Fruit fly (Drosophila melanogaster) whole organism, embryonic: ENCODE data around the gene Vm26Aa.

Source experiments
- Awh ChIP-seq: fragments of 200-800 bp; sonication (Bioruptor generic); IDR thresholded peaks from 2 replicates; pipeline ENCODE4, ENCODE4 v1.3.6; 2022; ENCODE audit warnings: missing biosample characterization, missing genetic modification characterization
- Blimp-1 ChIP-seq: fragments of 200-800 bp; sonication (Bioruptor generic); optimal IDR thresholded peaks from 3 replicates; lab custom pipeline; 2018; ENCODE audit warnings: missing biosample characterization, missing genetic modification characterization, mild to moderate bottlenecking, moderate library complexity, missing genetic modification reagents
- CG10267 ChIP-seq: fragments of 200-800 bp; sonication (Bioruptor generic); optimal IDR thresholded peaks from 2 replicates; lab custom pipeline; 2018; ENCODE audit warnings: missing biosample characterization, mild to moderate bottlenecking, missing genetic modification characterization, moderate library complexity
- CG10462 ChIP-seq: fragments of 200-800 bp; sonication (Bioruptor generic); optimal IDR thresholded peaks from 2 replicates; lab custom pipeline; 2016; ENCODE audit warnings: missing biosample characterization, missing genetic modification characterization
- CG10543 ChIP-seq: fragments of 200-800 bp; sonication (Bioruptor generic); optimal IDR thresholded peaks from 3 replicates; lab custom pipeline; 2017; ENCODE audit warnings: missing biosample characterization, mild to moderate bottlenecking, missing genetic modification characterization, moderate library complexity
- CG14860 ChIP-seq: fragments of 200-800 bp; sonication (Bioruptor generic); IDR thresholded peaks from 3 replicates; pipeline ENCODE4 v1.3.6; 2022; ENCODE audit warnings: missing biosample characterization, missing genetic modification characterization; ENCODE audit not compliant: partially characterized antibody
- CG15269 ChIP-seq: fragments of 200-800 bp; sonication (Bioruptor generic); optimal IDR thresholded peaks from 2 replicates; lab custom pipeline; 2018; ENCODE audit warnings: missing biosample characterization, mild to moderate bottlenecking, missing genetic modification characterization, moderate library complexity
- CG1529 ChIP-seq: fragments of 200-800 bp; sonication (Bioruptor generic); optimal IDR thresholded peaks from 3 replicates; lab custom pipeline; 2018; ENCODE audit warnings: missing biosample characterization, missing genetic modification characterization
- CG17361 ChIP-seq: fragments of 200-800 bp; sonication (Bioruptor generic); IDR thresholded peaks from 3 replicates; pipeline ENCODE4 v1.3.6; 2022; ENCODE audit warnings: missing biosample characterization, missing genetic modification characterization
- CG1792 ChIP-seq: fragments of 200-800 bp; sonication (Bioruptor generic); optimal IDR thresholded peaks from 2 replicates; lab custom pipeline; 2016; ENCODE audit warnings: missing biosample characterization, missing genetic modification characterization
- CG18764 ChIP-seq: fragments of 200-800 bp; sonication (Bioruptor generic); optimal IDR thresholded peaks from 3 replicates; lab custom pipeline; 2016; ENCODE audit warnings: missing biosample characterization, missing genetic modification characterization
- CG30020 ChIP-seq: fragments of 200-800 bp; optimal IDR thresholded peaks from 2 replicates; lab custom pipeline; 2019; ENCODE audit warnings: missing biosample characterization, mild to moderate bottlenecking, missing genetic modification characterization, moderate library complexity
- CG32532 ChIP-seq: fragments of 200-800 bp; sonication (Bioruptor generic); IDR thresholded peaks from 2 replicates; pipeline ENCODE4 v1.3.6; 2022; ENCODE audit warnings: missing biosample characterization, missing genetic modification characterization
- CG3847 ChIP-seq: fragments of 200-800 bp; sonication (Bioruptor generic); IDR thresholded peaks from 2 replicates; pipeline ENCODE4 v1.3.6; 2022; ENCODE audit warnings: missing biosample characterization, missing genetic modification characterization
- CG5180 ChIP-seq: fragments of 200-800 bp; sonication (Bioruptor generic); optimal IDR thresholded peaks from 3 replicates; lab custom pipeline; 2017; ENCODE audit warnings: missing biosample characterization, missing genetic modification characterization, mild to moderate bottlenecking, moderate library complexity, missing genetic modification reagents
- CG6683 ChIP-seq: fragments of 200-800 bp; sonication (Bioruptor generic); optimal IDR thresholded peaks from 2 replicates; lab custom pipeline; 2017; ENCODE audit warnings: missing biosample characterization, mild to moderate bottlenecking, missing genetic modification characterization, missing genetic modification reagents
- CG6689 ChIP-seq: fragments of 200-800 bp; sonication (Bioruptor generic); IDR thresholded peaks from 2 replicates; pipeline ENCODE4 v1.3.6; 2022; ENCODE audit warnings: missing biosample characterization, missing genetic modification characterization
- CG7357 ChIP-seq: fragments of 200-800 bp; sonication (Bioruptor generic); IDR thresholded peaks from 3 replicates; pipeline ENCODE4 v1.3.6; 2022; ENCODE audit warnings: missing biosample characterization, missing genetic modification characterization
- Camta ChIP-seq: fragments of 200-800 bp; sonication (Bioruptor generic); optimal IDR thresholded peaks from 2 replicates; lab custom pipeline; 2016; ENCODE audit warnings: missing biosample characterization, missing genetic modification characterization
- E2f2 ChIP-seq: fragments of 200-800 bp; sonication (Bioruptor generic); IDR thresholded peaks from 2 replicates; pipeline ENCODE4 v1.3.6; 2022; ENCODE audit warnings: missing biosample characterization, missing genetic modification characterization
- ERR ChIP-seq: fragments of 200-800 bp; sonication (Bioruptor generic); optimal IDR thresholded peaks from 2 replicates; lab custom pipeline; 2016; ENCODE audit warnings: missing biosample characterization, missing genetic modification characterization
- Hmr ChIP-seq: fragments of 200-800 bp; sonication (Bioruptor generic); optimal IDR thresholded peaks from 3 replicates; lab custom pipeline; 2017; ENCODE audit warnings: mild to moderate bottlenecking, missing biosample characterization, missing genetic modification reagents, missing genetic modification characterization
- Lhr ChIP-seq: fragments of 200-800 bp; sonication (Bioruptor generic); optimal IDR thresholded peaks from 3 replicates; lab custom pipeline; 2017; ENCODE audit warnings: mild to moderate bottlenecking, missing biosample characterization, missing genetic modification reagents, missing genetic modification characterization
- MBD-R2 ChIP-seq: fragments of 200-800 bp; sonication (Bioruptor generic); IDR thresholded peaks from 2 replicates; pipeline ENCODE4 v1.3.6; 2022; ENCODE audit warnings: missing biosample characterization, missing genetic modification characterization
- Mes4 ChIP-seq: fragments of 200-800 bp; sonication (Bioruptor generic); optimal IDR thresholded peaks from 2 replicates; lab custom pipeline; 2016; ENCODE audit warnings: missing biosample characterization, missing genetic modification characterization
- NC2α ChIP-seq: fragments of 200-800 bp; sonication (Bioruptor generic); optimal IDR thresholded peaks from 2 replicates; lab custom pipeline; 2016; ENCODE audit warnings: missing biosample characterization, missing genetic modification characterization
- Ravus ChIP-seq: fragments of 200-800 bp; sonication (Bioruptor generic); IDR thresholded peaks from 2 replicates; pipeline ENCODE4 v1.3.6; 2022; ENCODE audit warnings: missing biosample characterization, missing genetic modification characterization
- Trl ChIP-seq, 3 experiments: fragments of >200 bp in 2 of 3; fragments of 200-800 bp in 1 of 3; sonication (Bioruptor generic) in 1 of 3; optimal IDR thresholded peaks; 2 replicates in 1 of 3; 3 replicates in 2 of 3; lab custom pipeline; 2016 to 2017; ENCODE audit warnings: missing biosample characterization in 1 of 3, missing genetic modification characterization in 1 of 3
- YL-1 ChIP-seq: fragments of 200-800 bp; sonication (Bioruptor generic); optimal IDR thresholded peaks from 3 replicates; lab custom pipeline; 2017; ENCODE audit warnings: missing biosample characterization, mild to moderate bottlenecking, missing genetic modification characterization
- br ChIP-seq: fragments of >200 bp; optimal IDR thresholded peaks from 2 replicates; lab custom pipeline; 2017
- croc ChIP-seq: fragments of 200-800 bp; sonication (Bioruptor generic); conservative IDR thresholded peaks from 3 replicates; pipeline ENCODE4 v1.3.6; 2022; ENCODE audit warnings: missing biosample characterization, missing genetic modification characterization
- ems ChIP-seq: fragments of 200-800 bp; sonication (Bioruptor generic); optimal IDR thresholded peaks from 3 replicates; lab custom pipeline; 2016; ENCODE audit warnings: missing biosample characterization, missing genetic modification characterization
- exex ChIP-seq: fragments of 200-800 bp; sonication (Bioruptor generic); optimal IDR thresholded peaks from 4 replicates; lab custom pipeline; 2018; ENCODE audit warnings: missing biosample characterization, mild to moderate bottlenecking, missing genetic modification characterization, moderate library complexity
- fru ChIP-seq: fragments of >200 bp; optimal IDR thresholded peaks from 2 replicates; lab custom pipeline; 2017
- fu2 ChIP-seq: fragments of 200-800 bp; sonication (Bioruptor generic); optimal IDR thresholded peaks from 2 replicates; lab custom pipeline; 2016; ENCODE audit warnings: missing biosample characterization, missing genetic modification characterization
- grn ChIP-seq: fragments of 200-800 bp; sonication (Bioruptor generic); optimal IDR thresholded peaks from 3 replicates; lab custom pipeline; 2017; ENCODE audit warnings: missing biosample characterization, missing genetic modification characterization
- gro ChIP-seq: fragments of 200-800 bp; sonication (Bioruptor generic); optimal IDR thresholded peaks from 2 replicates; lab custom pipeline; 2016; ENCODE audit warnings: missing biosample characterization, missing genetic modification characterization
- ken ChIP-seq: fragments of 200-800 bp; sonication (Bioruptor generic); IDR thresholded peaks from 3 replicates; pipeline ENCODE4 v1.3.6; 2022; ENCODE audit warnings: missing biosample characterization, missing genetic modification characterization
- lmd ChIP-seq: fragments of 200-800 bp; sonication (Bioruptor generic); IDR thresholded peaks from 2 replicates; pipeline ENCODE4 v1.3.6; 2022; ENCODE audit warnings: missing biosample characterization, missing genetic modification characterization
- nom ChIP-seq: fragments of 200-800 bp; sonication (Bioruptor generic); optimal IDR thresholded peaks from 2 replicates; lab custom pipeline; 2017; ENCODE audit warnings: missing biosample characterization, missing genetic modification characterization, mild to moderate bottlenecking, moderate library complexity, missing genetic modification reagents
- peb ChIP-seq: fragments of 200-800 bp; sonication (Bioruptor generic); IDR thresholded peaks from 2 replicates; pipeline ENCODE4 v1.3.6; 2022; ENCODE audit warnings: missing biosample characterization, missing genetic modification characterization
- pnt ChIP-seq: fragments of 200-800 bp; sonication (Bioruptor generic); optimal IDR thresholded peaks from 3 replicates; lab custom pipeline; 2016; ENCODE audit warnings: missing biosample characterization, missing genetic modification characterization
- prd ChIP-seq, 3 experiments: fragments of >200 bp in 2 of 3; fragments of 200-800 bp in 1 of 3; sonication (Bioruptor generic) in 1 of 3; optimal IDR thresholded peaks in 2 of 3; IDR thresholded peaks in 1 of 3; 2 replicates in 2 of 3; 3 replicates in 1 of 3; pipeline versions ENCODE4 v1.3.6 to Lab custom; 2017 to 2022; ENCODE audit warnings: missing biosample characterization in 1 of 3, missing genetic modification characterization in 1 of 3
- pzg ChIP-seq: fragments of 200-800 bp; sonication (Bioruptor generic); optimal IDR thresholded peaks from 3 replicates; lab custom pipeline; 2018; ENCODE audit warnings: missing biosample characterization, mild to moderate bottlenecking, missing genetic modification characterization, moderate library complexity
- scrt ChIP-seq: fragments of 200-800 bp; sonication (Bioruptor generic); optimal IDR thresholded peaks from 2 replicates; lab custom pipeline; 2018; ENCODE audit warnings: missing biosample characterization, mild to moderate bottlenecking, missing genetic modification characterization, moderate library complexity
- sd ChIP-seq: fragments of 200-800 bp; sonication (Bioruptor generic); optimal IDR thresholded peaks from 3 replicates; lab custom pipeline; 2018; ENCODE audit warnings: missing biosample characterization, mild to moderate bottlenecking, missing genetic modification characterization, moderate library complexity
- so ChIP-seq: fragments of 200-800 bp; sonication (Bioruptor generic); IDR thresholded peaks from 3 replicates; pipeline ENCODE4 v1.3.6; 2022; ENCODE audit warnings: missing biosample characterization, missing genetic modification characterization
- sqz ChIP-seq: fragments of 200-800 bp; sonication (Bioruptor generic); optimal IDR thresholded peaks from 3 replicates; lab custom pipeline; 2018; ENCODE audit warnings: missing biosample characterization, mild to moderate bottlenecking, missing genetic modification characterization
- toy ChIP-seq: fragments of 200-800 bp; sonication (Bioruptor generic); IDR thresholded peaks from 2 replicates; pipeline ENCODE4 v1.3.6; 2022; ENCODE audit warnings: missing biosample characterization, missing genetic modification characterization
- trh ChIP-seq: fragments of 200-800 bp; sonication (Bioruptor generic); optimal IDR thresholded peaks from 2 replicates; lab custom pipeline; 2016; ENCODE audit warnings: missing biosample characterization, missing genetic modification characterization

The Vm26Aa gene

DNA sequence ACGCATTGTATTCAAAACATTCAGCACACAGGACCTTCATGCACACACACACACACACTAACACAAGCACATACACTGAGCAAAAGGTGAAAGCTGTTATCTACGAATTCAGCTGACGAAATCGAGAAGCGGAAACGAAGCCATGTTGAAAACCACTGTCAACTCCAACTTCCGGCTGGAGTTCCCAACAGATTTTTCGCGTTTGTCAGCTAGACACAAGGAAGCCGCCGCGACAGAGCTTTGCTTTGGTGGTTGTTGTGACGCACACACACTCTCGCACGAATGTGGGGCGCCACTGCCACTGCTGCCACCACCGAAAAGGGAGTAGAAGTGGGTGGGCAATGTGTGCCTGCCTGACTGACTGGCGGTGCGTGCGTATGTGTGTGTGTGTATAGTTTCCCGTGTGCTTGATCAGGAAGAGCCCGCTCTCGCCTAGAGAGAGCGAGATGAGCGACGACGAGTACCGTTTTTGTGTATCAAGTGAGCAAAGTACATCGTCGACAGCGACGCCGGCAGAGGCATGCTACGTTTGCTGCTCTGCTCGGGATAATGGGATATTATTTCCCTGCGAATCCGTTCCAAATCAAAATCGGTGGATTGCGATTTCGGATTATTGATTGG is 37.6 kb upstream of the Vm26Aa start (continued):
- TF ChIP-seq CG1529, result peak; percentile 40
- peak; percentile 16 for TF ChIP-seq CG1792 (GFP tag; lab: Kevin White, UChicago)
- no peak for TF ChIP-seq sd (tag; lab: Kevin White, UChicago)
- TF ChIP-seq CG7357 (GFP tag; lab: Robert Waterston, UW), result no peak
- no peak for TF ChIP-seq NC2α (GFP tag; lab: Kevin White, UChicago)
- no peak for TF ChIP-seq CG15269
- peak; percentile 72 for TF ChIP-seq CG5180 (GFP tag; lab: Kevin White, UChicago)
- no peak for TF ChIP-seq Lhr (GFP tag; lab: Kevin White, UChicago)
- TF ChIP-seq CG6683, result peak; percentile 41
- TF ChIP-seq exex, result peak; percentile 4
- peak; percentile 13 for TF ChIP-seq pzg (GFP tag; lab: Kevin White, UChicago)
- TF ChIP-seq CG10267 (tag; lab: Kevin White, UChicago), result peak; percentile 39
- TF ChIP-seq Blimp-1, result no peak
- TF ChIP-seq scrt (GFP tag; lab: Kevin White, UChicago), result peak; percentile 70
- TF ChIP-seq toy, result no peak
- 0 out of 2 replicates have a peak, but pooled peaks have one; percentile 12 for TF ChIP-seq CG32532 (GFP tag; lab: Robert Waterston, UW)
- peak; percentile 55 to 75 for TF ChIP-seq Trl (optimal IDR thresholded peaks at IDR 0.05; lab: Kevin White, UChicago)
- no peak for TF ChIP-seq Trl (GFP tag; optimal IDR thresholded peaks at IDR 0.05; lab: Kevin White, UChicago)
- no peak for TF ChIP-seq ken (GFP tag; lab: Robert Waterston, UW)
- peak; percentile 45 for TF ChIP-seq sqz (GFP tag; lab: Kevin White, UChicago)
- peak; percentile 79 for TF ChIP-seq nom (GFP tag; lab: Kevin White, UChicago)
- no peak for TF ChIP-seq CG14860 (GFP tag; lab: Robert Waterston, UW)
- TF ChIP-seq fu2 (GFP tag; lab: Kevin White, UChicago), result no peak
- TF ChIP-seq gro, result no peak
- peak; percentile 39 for TF ChIP-seq YL-1 (GFP tag; lab: Kevin White, UChicago)
- TF ChIP-seq lmd (GFP tag; lab: Robert Waterston, UW), result no peak
- no peak for TF ChIP-seq MBD-R2 (GFP tag; lab: Robert Waterston, UW)
- no peak for TF ChIP-seq CG30020
- TF ChIP-seq br (lab: Kevin White, UChicago), result no peak
- TF ChIP-seq Ravus (GFP tag; lab: Robert Waterston, UW), result no peak
- peak; percentile 15; the same call in 1 of the 2 replicates for TF ChIP-seq E2f2 (GFP tag; lab: Robert Waterston, UW)
- TF ChIP-seq Camta (GFP tag; lab: Kevin White, UChicago), result no peak
- TF ChIP-seq Awh (GFP tag; lab: Robert Waterston, UW), result peak; percentile 51; the same call in 1 of the 2 replicates
- peak; percentile 51 for TF ChIP-seq Mes4 (GFP tag; lab: Kevin White, UChicago)
- no peak for TF ChIP-seq ERR (GFP tag; lab: Kevin White, UChicago)
- no peak for TF ChIP-seq pnt (GFP tag; lab: Kevin White, UChicago)
- TF ChIP-seq CG18764 (GFP tag; lab: Kevin White, UChicago), result no peak
- TF ChIP-seq ems (GFP tag; lab: Kevin White, UChicago), result no peak
- TF ChIP-seq peb, result no peak
- no peak for TF ChIP-seq trh (GFP tag; lab: Kevin White, UChicago)
- TF ChIP-seq prd (optimal IDR thresholded peaks at IDR 0.05; lab: Kevin White, UChicago), result no peak
- no peak for TF ChIP-seq prd (GFP tag; IDR thresholded peaks at IDR 0.05; lab: Robert Waterston, UW)
- TF ChIP-seq croc, result no peak
- no peak for TF ChIP-seq grn (GFP tag; lab: Kevin White, UChicago)
- no peak for TF ChIP-seq CG3847
- no peak for TF ChIP-seq CG10462 (GFP tag; lab: Kevin White, UChicago)
- no peak for TF ChIP-seq so
- no peak for TF ChIP-seq Hmr (GFP tag; lab: Kevin White, UChicago)
- no peak for TF ChIP-seq fru (lab: Kevin White, UChicago)
- peak; percentile 72 for TF ChIP-seq CG10543 (GFP tag; lab: Kevin White, UChicago)
- TF ChIP-seq CG17361, result peak; percentile 30; the same call in 1 of the 3 replicates
- TF ChIP-seq CG6689 (GFP tag; lab: Robert Waterston, UW), result peak; percentile 27
